Worm (Caenorhabditis elegans) whole organism, L1 larva: Measurements from ENCODE around the gene R12B2.13.

Experiments used
- C04F5.9 ChIP-seq: sonication (generic microtip); optimal IDR thresholded peaks from 2 replicates; lab custom pipeline; 2016; ENCODE audit warnings: missing genetic modification characterization, missing compliant biosample characterization
- C34B4.2 ChIP-seq: sonication (generic microtip); optimal IDR thresholded peaks from 2 replicates; lab custom pipeline; 2017; ENCODE audit warnings: mild to moderate bottlenecking, missing genetic modification characterization, missing compliant biosample characterization
- F16B12.6 ChIP-seq: fragments of 150-350 bp; optimal IDR thresholded peaks from 2 replicates; lab custom pipeline; 2014; ENCODE audit warnings: missing biosample characterization, missing genetic modification characterization
- aly-2 ChIP-seq: fragments of 150-350 bp; optimal IDR thresholded peaks from 2 replicates; lab custom pipeline; 2014; ENCODE audit warnings: missing biosample characterization, missing genetic modification characterization
- ceh-63 ChIP-seq: fragments of 200-800 bp; sonication (Bioruptor generic); optimal IDR thresholded peaks from 2 replicates; lab custom pipeline; 2018; ENCODE audit warnings: mild to moderate bottlenecking, missing genetic modification characterization, missing compliant biosample characterization
- ceh-82 ChIP-seq, 3 experiments: fragments of 150-350 bp in 1 of 3; sonication (generic microtip) in 2 of 3; optimal IDR thresholded peaks; 2 replicates each; lab custom pipeline; 2014 to 2017; ENCODE audit warnings: missing biosample characterization in 3 of 3, missing genetic modification characterization in 3 of 3
- dsc-1 ChIP-seq: sonication (generic microtip); optimal IDR thresholded peaks from 2 replicates; lab custom pipeline; 2016; ENCODE audit warnings: mild to moderate bottlenecking, missing genetic modification characterization, missing compliant biosample characterization
- efl-3 ChIP-seq: fragments of 200-800 bp; sonication (Bioruptor generic); optimal IDR thresholded peaks from 2 replicates; lab custom pipeline; 2018; ENCODE audit warnings: mild to moderate bottlenecking, missing genetic modification characterization, missing compliant biosample characterization
- egl-13 ChIP-seq: sonication (generic microtip); optimal IDR thresholded peaks from 2 replicates; lab custom pipeline; 2016; ENCODE audit warnings: missing genotype, missing genetic modification reagents, missing genetic modification characterization, missing compliant biosample characterization
- elt-2 ChIP-seq: sonication (generic microtip); optimal IDR thresholded peaks from 2 replicates; lab custom pipeline; 2016; ENCODE audit warnings: missing genetic modification characterization, mild to moderate bottlenecking, inconsistent platforms, missing compliant biosample characterization, missing genetic modification reagents
- fkh-10 ChIP-seq: sonication (generic microtip); optimal IDR thresholded peaks from 2 replicates; lab custom pipeline; 2017; ENCODE audit warnings: missing biosample characterization, missing genetic modification reagents, missing genetic modification characterization
- fkh-8 ChIP-seq: sonication (generic microtip); optimal IDR thresholded peaks from 2 replicates; lab custom pipeline; 2016; ENCODE audit warnings: mild to moderate bottlenecking, missing genetic modification characterization, missing compliant biosample characterization
- hpl-2 ChIP-seq: fragments of 150-350 bp; optimal IDR thresholded peaks from 2 replicates; lab custom pipeline; 2014; ENCODE audit warnings: missing biosample characterization, missing genetic modification reagents, missing genetic modification characterization
- irx-1 ChIP-seq: sonication (generic microtip); optimal IDR thresholded peaks from 2 replicates; lab custom pipeline; 2016; ENCODE audit warnings: missing genetic modification characterization, missing compliant biosample characterization
- jun-1 ChIP-seq: fragments of 150-350 bp; optimal IDR thresholded peaks from 2 replicates; lab custom pipeline; 2014; ENCODE audit warnings: missing biosample characterization, missing genetic modification reagents, missing genetic modification characterization
- lin-13 ChIP-seq: fragments of 150-350 bp; optimal IDR thresholded peaks from 2 replicates; lab custom pipeline; 2014; ENCODE audit warnings: missing biosample characterization, missing genetic modification reagents, missing genetic modification characterization
- lin-15B ChIP-seq: fragments of 150-350 bp; sonication (generic microtip); optimal IDR thresholded peaks from 3 replicates; lab custom pipeline; 2014; ENCODE audit warnings: missing biosample characterization, missing genetic modification characterization
- lin-35 ChIP-seq, 2 experiments: fragments of 150-350 bp; optimal IDR thresholded peaks; 2 replicates each; lab custom pipeline; 2014; ENCODE audit warnings: missing biosample characterization in 2 of 2, missing genetic modification characterization in 2 of 2, missing genetic modification reagents in 2 of 2
- lir-3 ChIP-seq: sonication (generic microtip); optimal IDR thresholded peaks from 2 replicates; lab custom pipeline; 2016; ENCODE audit warnings: mild to moderate bottlenecking, missing genetic modification characterization, moderate library complexity, missing compliant biosample characterization; ENCODE audit not compliant: poor library complexity
- lsy-2 ChIP-seq, 2 experiments: fragments of 150-350 bp; optimal IDR thresholded peaks; 2 replicates each; lab custom pipeline; 2014; ENCODE audit warnings: missing biosample characterization in 2 of 2, missing genetic modification characterization in 2 of 2
- mab-9 ChIP-seq: fragments of 200-800 bp; sonication (Bioruptor generic); IDR thresholded peaks from 2 replicates; pipeline ENCODE4 v1.3.6; 2022; ENCODE audit warnings: missing genetic modification reagents, missing genetic modification characterization, missing compliant biosample characterization
- mdl-1 ChIP-seq, 2 experiments: fragments of 150-350 bp; optimal IDR thresholded peaks; 2 replicates each; lab custom pipeline; 2014 to 2017; ENCODE audit warnings: missing biosample characterization in 2 of 2, missing genetic modification characterization in 2 of 2, inconsistent platforms in 1 of 2
- mef-2 ChIP-seq: fragments of 150-350 bp; optimal IDR thresholded peaks from 2 replicates; lab custom pipeline; 2014; ENCODE audit warnings: missing biosample characterization, missing genetic modification characterization
- mep-1 ChIP-seq: fragments of 150-350 bp; optimal IDR thresholded peaks from 2 replicates; lab custom pipeline; 2014; ENCODE audit warnings: missing biosample characterization, missing genetic modification characterization
- nhr-12 ChIP-seq: sonication (generic microtip); optimal IDR thresholded peaks from 2 replicates; lab custom pipeline; 2017; ENCODE audit warnings: missing biosample characterization, missing genetic modification characterization
- nhr-237 ChIP-seq: fragments of 150-350 bp; optimal IDR thresholded peaks from 2 replicates; lab custom pipeline; 2014; ENCODE audit warnings: missing biosample characterization, missing genetic modification characterization
- nhr-71 ChIP-seq: sonication (generic microtip); optimal IDR thresholded peaks from 2 replicates; lab custom pipeline; 2016; ENCODE audit warnings: mild to moderate bottlenecking, missing genetic modification characterization, moderate library complexity, missing compliant biosample characterization
- nhr-90 ChIP-seq: sonication (generic microtip); optimal IDR thresholded peaks from 2 replicates; lab custom pipeline; 2016; ENCODE audit warnings: mild to moderate bottlenecking, missing genetic modification characterization, missing compliant biosample characterization; ENCODE audit not compliant: poor library complexity
- rnt-1 ChIP-seq: sonication (generic microtip); optimal IDR thresholded peaks from 2 replicates; lab custom pipeline; 2016; ENCODE audit warnings: mild to moderate bottlenecking, missing genetic modification characterization, moderate library complexity, missing compliant biosample characterization
- skn-1 ChIP-seq: fragments of 150-350 bp; optimal IDR thresholded peaks from 2 replicates; lab custom pipeline; 2014; ENCODE audit warnings: missing biosample characterization, missing genetic modification characterization
- tbx-2 ChIP-seq: sonication (generic microtip); optimal IDR thresholded peaks from 2 replicates; lab custom pipeline; 2016; ENCODE audit warnings: missing genetic modification characterization, missing compliant biosample characterization
- tlp-1 ChIP-seq: fragments of 150-350 bp; optimal IDR thresholded peaks from 2 replicates; lab custom pipeline; 2014; ENCODE audit warnings: missing biosample characterization, missing genetic modification characterization
- unc-130 ChIP-seq: fragments of 150-350 bp; optimal IDR thresholded peaks from 2 replicates; lab custom pipeline; 2017; ENCODE audit warnings: missing biosample characterization, missing genetic modification characterization, inconsistent platforms
- unc-98 ChIP-seq: fragments of 200-800 bp; sonication (Bioruptor generic); IDR thresholded peaks from 2 replicates; pipeline ENCODE4 v1.3.6; 2022; ENCODE audit warnings: missing genetic modification characterization, missing compliant biosample characterization
- zip-4 ChIP-seq: fragments of 200-800 bp; sonication (Bioruptor generic); optimal IDR thresholded peaks from 2 replicates; lab custom pipeline; 2018; ENCODE audit warnings: mild to moderate bottlenecking, missing genetic modification characterization, moderate library complexity, missing compliant biosample characterization
- ztf-4 ChIP-seq: fragments of 150-350 bp; optimal IDR thresholded peaks from 2 replicates; lab custom pipeline; 2014; ENCODE audit warnings: missing biosample characterization, missing genetic modification characterization

Gene R12B2.13

ce11 chrIII:5785273-5785929, 47.9 kb downstream of the R12B2.13 start, which contains the start of gene Y37B11A.3 (continued):
- TF ChIP-seq fkh-8 (tag; lab: Kevin White, UChicago): peak; percentile 81
- peak; percentile 9 for TF ChIP-seq egl-13 (tag; lab: Kevin White, UChicago)
- no peak for TF ChIP-seq unc-130 (tag; lab: Kevin White, UChicago)
- TF ChIP-seq hpl-2 (GFP tag; lab: Kevin White, UChicago): peak; percentile 30
- TF ChIP-seq skn-1: peak; percentile 82
- TF ChIP-seq nhr-12: no peak
- peak; percentile 87 for TF ChIP-seq ceh-82 (tag; optimal IDR thresholded peaks at IDR 0.05; lab: Kevin White, UChicago)
- TF ChIP-seq ztf-4: no peak
- peak; percentile 100 for TF ChIP-seq zip-4 (GFP tag; lab: Kevin White, UChicago)
- TF ChIP-seq fkh-10 (GFP tag; lab: Kevin White, UChicago): peak; percentile 11
- TF ChIP-seq nhr-90 (tag; lab: Kevin White, UChicago): peak; percentile 75
- TF ChIP-seq unc-98: peak; percentile 11; the same call in 1 of the 2 replicates
- TF ChIP-seq jun-1 (tag; lab: Kevin White, UChicago): peak; percentile 67
- TF ChIP-seq lir-3 (tag; lab: Kevin White, UChicago): peak; percentile 59
- TF ChIP-seq mdl-1 (tag; optimal IDR thresholded peaks at IDR 0.05; lab: Kevin White, UChicago): peak in 1 of 2 experiments; percentile 70
- TF ChIP-seq nhr-237 (tag; lab: Kevin White, UChicago): no peak
- peak; percentile 76 for TF ChIP-seq lin-13 (GFP tag; lab: Kevin White, UChicago)
- TF ChIP-seq lsy-2 (tag; optimal IDR thresholded peaks at IDR 0.05; lab: Kevin White, UChicago): peak; percentile 81 to 83
- no peak for TF ChIP-seq tlp-1 (tag; lab: Kevin White, UChicago)
- TF ChIP-seq mab-9 (GFP tag; lab: Robert Waterston, UW): peak; percentile 62
- TF ChIP-seq efl-3 (GFP tag; lab: Kevin White, UChicago): no peak
- peak; percentile 79 for TF ChIP-seq tbx-2 (tag; lab: Kevin White, UChicago)
- TF ChIP-seq F16B12.6 (tag; lab: Kevin White, UChicago): peak; percentile 61
- TF ChIP-seq C34B4.2: no peak
- peak; percentile 78 for TF ChIP-seq dsc-1
- no peak for TF ChIP-seq ceh-63 (GFP tag; lab: Kevin White, UChicago)
- TF ChIP-seq rnt-1 (tag; lab: Kevin White, UChicago): peak; percentile 90
- TF ChIP-seq elt-2 (tag; lab: Kevin White, UChicago): peak; percentile 29
- peak; percentile 67 for TF ChIP-seq irx-1 (tag; lab: Kevin White, UChicago)
- no peak for TF ChIP-seq mef-2 (tag; lab: Kevin White, UChicago)
- TF ChIP-seq mep-1 (tag; lab: Kevin White, UChicago): peak; percentile 85
- TF ChIP-seq lin-15B (tag; lab: Kevin White, UChicago): peak; percentile 71
- TF ChIP-seq aly-2: peak; percentile 76
- TF ChIP-seq lin-35 (GFP tag; optimal IDR thresholded peaks at IDR 0.05; lab: Kevin White, UChicago): peak; percentile 84 to 88
- TF ChIP-seq C04F5.9: peak; percentile 6
- peak; percentile 88 for TF ChIP-seq nhr-71 (tag; lab: Kevin White, UChicago)
- TF ChIP-seq, all 84 proteins: peak for 51
